Fruit fly (Drosophila melanogaster) whole organism, prepupa: ENCODE results near the gene Gr10a.

Experiments used
- CG10631 ChIP-seq: fragments of 200-800 bp; sonication (Bioruptor generic); optimal IDR thresholded peaks from 2 replicates; lab custom pipeline; 2016; ENCODE audit warnings: missing biosample characterization, missing genetic modification characterization
- CG10669 ChIP-seq: fragments of 200-800 bp; sonication (Bioruptor generic); optimal IDR thresholded peaks from 3 replicates; lab custom pipeline; 2018; ENCODE audit warnings: missing biosample characterization, mild to moderate bottlenecking, missing genetic modification characterization, moderate library complexity
- CG11294 ChIP-seq: fragments of 200-800 bp; sonication (Bioruptor generic); IDR thresholded peaks from 2 replicates; pipeline ENCODE4 v1.3.6; 2022; ENCODE audit warnings: missing biosample characterization, missing genetic modification characterization
- CG11762 ChIP-seq: fragments of 200-800 bp; sonication (Bioruptor generic); optimal IDR thresholded peaks from 3 replicates; lab custom pipeline; 2016; ENCODE audit warnings: missing biosample characterization, missing genetic modification characterization; ENCODE audit not compliant: insufficient read depth
- CG15336 ChIP-seq: fragments of 200-800 bp; sonication (Bioruptor generic); IDR thresholded peaks from 2 replicates; pipeline ENCODE4 v1.3.6; 2022; ENCODE audit warnings: missing biosample characterization, missing genetic modification characterization
- CG1621 ChIP-seq: fragments of 200-800 bp; sonication (Bioruptor generic); optimal IDR thresholded peaks from 3 replicates; lab custom pipeline; 2018; ENCODE audit warnings: missing biosample characterization, mild to moderate bottlenecking, missing genetic modification characterization
- CG16779 ChIP-seq: fragments of 200-800 bp; sonication (Bioruptor generic); optimal IDR thresholded peaks from 3 replicates; lab custom pipeline; 2017; ENCODE audit warnings: missing biosample characterization, mild to moderate bottlenecking, missing genetic modification characterization
- CG3032 ChIP-seq: fragments of 200-800 bp; optimal IDR thresholded peaks from 2 replicates; lab custom pipeline; 2019; ENCODE audit warnings: missing biosample characterization, mild to moderate bottlenecking, missing genetic modification characterization, moderate library complexity
- CG31627 ChIP-seq: fragments of 200-800 bp; sonication (Bioruptor generic); optimal IDR thresholded peaks from 3 replicates; lab custom pipeline; 2016; ENCODE audit warnings: missing biosample characterization, missing genetic modification characterization
- CG32006 ChIP-seq: fragments of 200-800 bp; sonication (Bioruptor generic); optimal IDR thresholded peaks from 3 replicates; lab custom pipeline; 2017; ENCODE audit warnings: missing biosample characterization, mild to moderate bottlenecking, missing genetic modification characterization
- CG34406 ChIP-seq: fragments of 200-800 bp; sonication (Bioruptor generic); optimal IDR thresholded peaks from 3 replicates; lab custom pipeline; 2016; ENCODE audit warnings: missing biosample characterization, missing genetic modification characterization
- CG3919 ChIP-seq: fragments of 200-800 bp; sonication (Bioruptor generic); optimal IDR thresholded peaks from 3 replicates; lab custom pipeline; 2016; ENCODE audit warnings: missing biosample characterization, missing genetic modification characterization
- CG4318 ChIP-seq: fragments of 200-800 bp; sonication (Bioruptor generic); optimal IDR thresholded peaks from 3 replicates; lab custom pipeline; 2017; ENCODE audit warnings: missing biosample characterization, mild to moderate bottlenecking, missing genetic modification characterization
- CG6163 ChIP-seq: fragments of 200-800 bp; sonication (Bioruptor generic); IDR thresholded peaks from 3 replicates; pipeline ENCODE4 v1.3.6; 2022; ENCODE audit warnings: missing biosample characterization, missing genetic modification characterization
- CG6276 ChIP-seq: fragments of 200-800 bp; sonication (Bioruptor generic); optimal IDR thresholded peaks from 2 replicates; lab custom pipeline; 2017; ENCODE audit warnings: missing biosample characterization, mild to moderate bottlenecking, missing genetic modification characterization
- CG6792 ChIP-seq: fragments of 200-800 bp; sonication (Bioruptor generic); optimal IDR thresholded peaks from 3 replicates; lab custom pipeline; 2016; ENCODE audit warnings: missing biosample characterization, missing genetic modification characterization
- CG6808 ChIP-seq: fragments of 200-800 bp; sonication (Bioruptor generic); optimal IDR thresholded peaks from 3 replicates; lab custom pipeline; 2017; ENCODE audit warnings: missing biosample characterization, missing genetic modification characterization, mild to moderate bottlenecking, moderate library complexity, missing genetic modification reagents
- CG6854 ChIP-seq: fragments of 200-800 bp; sonication (Bioruptor generic); optimal IDR thresholded peaks from 2 replicates; lab custom pipeline; 2017; ENCODE audit warnings: missing biosample characterization, mild to moderate bottlenecking, missing genetic modification characterization
- CG7368 ChIP-seq: fragments of 200-800 bp; sonication (Bioruptor generic); optimal IDR thresholded peaks from 3 replicates; lab custom pipeline; 2016; ENCODE audit warnings: missing biosample characterization, missing genetic modification characterization
- CG8119 ChIP-seq: fragments of 200-800 bp; sonication (Bioruptor generic); IDR thresholded peaks from 3 replicates; pipeline ENCODE4 v1.3.6; 2022; ENCODE audit warnings: missing biosample characterization, missing genetic modification characterization
- CG8319 ChIP-seq: fragments of 200-800 bp; sonication (Bioruptor generic); optimal IDR thresholded peaks from 3 replicates; lab custom pipeline; 2016; ENCODE audit warnings: missing biosample characterization, missing genetic modification characterization
- CG8632 ChIP-seq: fragments of 200-800 bp; sonication (Bioruptor generic); optimal IDR thresholded peaks from 3 replicates; lab custom pipeline; 2016; ENCODE audit warnings: missing biosample characterization, missing genetic modification characterization
- CG9139 ChIP-seq: fragments of 200-800 bp; sonication (Bioruptor generic); optimal IDR thresholded peaks from 3 replicates; lab custom pipeline; 2017; ENCODE audit warnings: missing biosample characterization, mild to moderate bottlenecking, missing genetic modification characterization
- Eip75B ChIP-seq: fragments of 200-800 bp; sonication (Bioruptor generic); optimal IDR thresholded peaks from 3 replicates; lab custom pipeline; 2016; ENCODE audit warnings: missing biosample characterization, missing genetic modification characterization
- Eip78C ChIP-seq: fragments of 200-800 bp; sonication (Bioruptor generic); peaks from one replicate; lab custom pipeline; 2016; ENCODE audit warnings: missing biosample characterization, missing genetic modification characterization
- Eip93F ChIP-seq: fragments of 200-800 bp; sonication (Bioruptor generic); optimal IDR thresholded peaks from 2 replicates; lab custom pipeline; 2016; ENCODE audit warnings: missing biosample characterization, mild to moderate bottlenecking, missing genetic modification characterization
- Ets21C ChIP-seq: fragments of 200-800 bp; sonication (Bioruptor generic); optimal IDR thresholded peaks from 3 replicates; lab custom pipeline; 2016; ENCODE audit warnings: missing biosample characterization, missing genetic modification characterization
- Ets96B ChIP-seq: fragments of 200-800 bp; optimal IDR thresholded peaks from 2 replicates; lab custom pipeline; 2019; ENCODE audit warnings: missing biosample characterization, mild to moderate bottlenecking, missing genetic modification characterization, moderate library complexity
- Hr38 ChIP-seq: sonication (Bioruptor generic); optimal IDR thresholded peaks from 2 replicates; lab custom pipeline; 2016; ENCODE audit warnings: missing biosample characterization, missing genetic modification characterization
- Lpt ChIP-seq: fragments of 200-800 bp; sonication (Bioruptor generic); optimal IDR thresholded peaks from 3 replicates; lab custom pipeline; 2016; ENCODE audit warnings: missing biosample characterization, missing genetic modification characterization
- Met ChIP-seq: fragments of 200-800 bp; sonication (Bioruptor generic); optimal IDR thresholded peaks from 3 replicates; lab custom pipeline; 2016; ENCODE audit warnings: missing biosample characterization, missing genetic modification characterization
- Smox ChIP-seq: fragments of 200-800 bp; sonication (Bioruptor generic); optimal IDR thresholded peaks from 3 replicates; lab custom pipeline; 2016; ENCODE audit warnings: missing biosample characterization, missing genetic modification characterization
- Sox102F ChIP-seq: fragments of 200-800 bp; sonication (Bioruptor generic); optimal IDR thresholded peaks from 2 replicates; lab custom pipeline; 2016; ENCODE audit warnings: missing biosample characterization, mild to moderate bottlenecking, missing genetic modification characterization
- Sox14 ChIP-seq: fragments of 200-800 bp; sonication (Bioruptor generic); optimal IDR thresholded peaks from 3 replicates; lab custom pipeline; 2016; ENCODE audit warnings: missing biosample characterization, missing genetic modification characterization
- achi ChIP-seq: fragments of 200-800 bp; sonication (Bioruptor generic); optimal IDR thresholded peaks from 3 replicates; lab custom pipeline; 2016; ENCODE audit warnings: missing biosample characterization, missing genetic modification characterization
- acj6 ChIP-seq: fragments of 200-800 bp; sonication (Bioruptor generic); optimal IDR thresholded peaks from 3 replicates; lab custom pipeline; 2016; ENCODE audit warnings: missing biosample characterization, missing genetic modification characterization
- cyc ChIP-seq: fragments of 200-800 bp; sonication (Bioruptor generic); optimal IDR thresholded peaks from 3 replicates; lab custom pipeline; 2016; ENCODE audit warnings: missing biosample characterization, missing genetic modification characterization
- dac ChIP-seq: fragments of 200-800 bp; sonication (Bioruptor generic); optimal IDR thresholded peaks from 2 replicates; lab custom pipeline; 2017; ENCODE audit warnings: missing biosample characterization, mild to moderate bottlenecking, missing genetic modification characterization
- dsx ChIP-seq: fragments of 200-800 bp; optimal IDR thresholded peaks from 3 replicates; lab custom pipeline; 2019; ENCODE audit warnings: missing biosample characterization, mild to moderate bottlenecking, missing genetic modification characterization, moderate library complexity; ENCODE audit not compliant: poor library complexity, severe bottlenecking
- eg ChIP-seq: fragments of 200-800 bp; sonication (Bioruptor generic); IDR thresholded peaks from 3 replicates; pipeline ENCODE4 v1.3.6; 2022; ENCODE audit warnings: missing biosample characterization, missing genetic modification characterization
- fd59A ChIP-seq: fragments of 200-800 bp; sonication (Bioruptor generic); optimal IDR thresholded peaks from 2 replicates; lab custom pipeline; 2017; ENCODE audit warnings: missing biosample characterization, mild to moderate bottlenecking, missing genetic modification characterization, missing genetic modification reagents
- fd85E ChIP-seq: fragments of 200-800 bp; sonication (Bioruptor generic); optimal IDR thresholded peaks from 3 replicates; lab custom pipeline; 2016; ENCODE audit warnings: missing biosample characterization, missing genetic modification characterization
- fkh ChIP-seq: fragments of 200-800 bp; sonication (Bioruptor generic); optimal IDR thresholded peaks from 3 replicates; lab custom pipeline; 2017; ENCODE audit warnings: missing biosample characterization, mild to moderate bottlenecking, missing genetic modification characterization, moderate library complexity
- lz ChIP-seq: fragments of 200-800 bp; sonication (Bioruptor generic); optimal IDR thresholded peaks from 3 replicates; lab custom pipeline; 2016; ENCODE audit warnings: missing biosample characterization, missing genetic modification characterization
- net ChIP-seq: fragments of 200-800 bp; sonication (Bioruptor generic); optimal IDR thresholded peaks from 3 replicates; lab custom pipeline; 2016; ENCODE audit warnings: missing biosample characterization, missing genetic modification characterization
- pdm3 ChIP-seq: fragments of 200-800 bp; sonication (Bioruptor generic); optimal IDR thresholded peaks from 3 replicates; lab custom pipeline; 2016; ENCODE audit warnings: missing biosample characterization, missing genetic modification characterization
- spab ChIP-seq: fragments of 200-800 bp; sonication (Bioruptor generic); optimal IDR thresholded peaks from 2 replicates; lab custom pipeline; 2017; ENCODE audit warnings: missing biosample characterization, mild to moderate bottlenecking, missing genetic modification characterization, missing genetic modification reagents
- ss ChIP-seq, 2 experiments: fragments of 200-800 bp; sonication (Bioruptor generic); optimal IDR thresholded peaks; 2 replicates in 1 of 2; 3 replicates in 1 of 2; lab custom pipeline; 2017 to 2018; ENCODE audit warnings: mild to moderate bottlenecking in 2 of 2, missing biosample characterization in 2 of 2, missing genetic modification characterization in 2 of 2, moderate library complexity in 1 of 2
- svp ChIP-seq: fragments of 200-800 bp; sonication (Bioruptor generic); peaks from one replicate; lab custom pipeline; 2016; ENCODE audit warnings: missing biosample characterization, missing genetic modification characterization
- topi ChIP-seq: fragments of 200-800 bp; sonication (Bioruptor generic); optimal IDR thresholded peaks from 3 replicates; lab custom pipeline; 2016; ENCODE audit warnings: missing biosample characterization, missing genetic modification characterization
- vri ChIP-seq: fragments of 200-800 bp; sonication (Bioruptor generic); optimal IDR thresholded peaks from 3 replicates; lab custom pipeline; 2016; ENCODE audit warnings: missing biosample characterization, mild to moderate bottlenecking, missing genetic modification characterization

Gr10a gene

dm6 chrX:11390625-11391363 is 26.4 kb downstream of the Gr10a start:
- TF ChIP-seq pdm3 (peak; percentile 65), fd59A (peak; percentile 39), Lpt (peak; percentile 45), net (peak; percentile 57), spab (GFP tag; lab: Kevin White, UChicago) (peak; percentile 42), fd85E (GFP tag; lab: Kevin White, UChicago) (no peak), lz (peak; percentile 38), CG10631 (GFP tag; lab: Kevin White, UChicago) (peak; percentile 70), Met (GFP tag; lab: Kevin White, UChicago) (peak; percentile 55), CG6276 (GFP tag; lab: Kevin White, UChicago) (peak; percentile 83), Hr38 (GFP tag; lab: Kevin White, UChicago) (no peak), Eip78C (GFP tag; lab: Kevin White, UChicago) (peak; percentile 84), CG11762 (GFP tag; lab: Kevin White, UChicago) (peak; percentile 42), CG7368 (peak; percentile 42), CG6792 (GFP tag; lab: Kevin White, UChicago) (peak; percentile 23), CG10669 (GFP tag; lab: Kevin White, UChicago) (peak; percentile 54), fkh (peak; percentile 5), Sox102F (GFP tag; lab: Kevin White, UChicago) (peak; percentile 46), vri (no peak), CG8319 (GFP tag; lab: Kevin White, UChicago) (peak; percentile 24), CG32006 (peak; percentile 87), Ets96B (tag; lab: Kevin White, UChicago) (peak; percentile 55), CG6808 (GFP tag; lab: Kevin White, UChicago) (peak; percentile 45), CG34406 (GFP tag; lab: Kevin White, UChicago) (peak; percentile 52), CG3919 (GFP tag; lab: Kevin White, UChicago) (peak; percentile 66), CG6163 (peak; percentile 91), CG31627 (GFP tag; lab: Kevin White, UChicago) (peak; percentile 58), CG3032 (tag; lab: Kevin White, UChicago) (peak; percentile 38), Ets21C (GFP tag; lab: Kevin White, UChicago) (no peak), CG6854 (GFP tag; lab: Kevin White, UChicago) (no peak), dsx (peak; percentile 33), CG8632 (GFP tag; lab: Kevin White, UChicago) (peak; percentile 31), ss (GFP tag; optimal IDR thresholded peaks at IDR 0.05; lab: Kevin White, UChicago) (peak in 1 of 2 experiments; percentile 28), cyc (peak; percentile 50), CG1621 (tag; lab: Kevin White, UChicago) (peak; percentile 43), svp (GFP tag; lab: Kevin White, UChicago) (no peak), CG15336 (GFP tag; lab: Robert Waterston, UW) (peak; percentile 83), topi (peak; percentile 44), Eip75B (GFP tag; lab: Kevin White, UChicago) (peak; percentile 68), CG8119 (GFP tag; lab: Robert Waterston, UW) (peak; percentile 83), CG9139 (no peak), dac (peak; percentile 44), achi (GFP tag; lab: Kevin White, UChicago) (peak; percentile 56), CG4318 (GFP tag; lab: Kevin White, UChicago) (peak; percentile 56), CG11294 (peak; percentile 73), eg (GFP tag; lab: Robert Waterston, UW) (peak; percentile 94), CG16779 (tag; lab: Kevin White, UChicago) (peak; percentile 43), acj6 (GFP tag; lab: Kevin White, UChicago) (peak; percentile 53), Smox (GFP tag; lab: Kevin White, UChicago) (peak; percentile 41), Sox14 (GFP tag; lab: Kevin White, UChicago) (peak; percentile 70), Eip93F (GFP tag; lab: Kevin White, UChicago) (no peak)
